Fruit fly (Drosophila melanogaster) whole organism, adult: Measurements from ENCODE around the gene CG6656.

Experiments
- CG14711 ChIP-seq: fragments of 200-800 bp; sonication (Bioruptor generic); optimal IDR thresholded peaks from 2 replicates; lab custom pipeline; 2018; ENCODE audit warnings: missing biosample characterization, mild to moderate bottlenecking, missing genetic modification characterization, moderate library complexity
- CG1620 ChIP-seq: fragments of 200-800 bp; sonication (Bioruptor generic); optimal IDR thresholded peaks from 2 replicates; lab custom pipeline; 2016; ENCODE audit warnings: missing biosample characterization, missing genetic modification characterization
- CG5204 ChIP-seq: fragments of 200-800 bp; sonication (Bioruptor generic); optimal IDR thresholded peaks from 2 replicates; lab custom pipeline; 2016; ENCODE audit warnings: missing biosample characterization, missing genetic modification characterization
- cic ChIP-seq: fragments of 200-800 bp; sonication (Bioruptor generic); optimal IDR thresholded peaks from 2 replicates; lab custom pipeline; 2017; ENCODE audit warnings: missing biosample characterization, mild to moderate bottlenecking, missing genetic modification characterization, moderate library complexity
- kay ChIP-seq: fragments of 200-800 bp; sonication (Bioruptor generic); peaks from one replicate; lab custom pipeline; 2016; ENCODE audit warnings: missing biosample characterization, missing genetic modification characterization, borderline replicate concordance

- no peak for TF ChIP-seq cic (GFP tag; lab: Kevin White, UChicago)
- TF ChIP-seq CG14711 (tag; lab: Kevin White, UChicago) = no peak
- no peak for TF ChIP-seq CG1620 (GFP tag; lab: Kevin White, UChicago)
- no peak for TF ChIP-seq kay (GFP tag; lab: Kevin White, UChicago)
- TF ChIP-seq CG5204 (GFP tag; lab: Kevin White, UChicago) = no peak
Measured at dm6 chr3R:21838505-21838956, 36.6 kb upstream of the CG6656 start.
